Worm (Caenorhabditis elegans) whole organism, young adult: ENCODE data around the gene sre-40.

Experiments used
- B0035.1 ChIP-seq: sonication (generic microtip); optimal IDR thresholded peaks from 2 replicates; lab custom pipeline; 2016; ENCODE audit warnings: missing genetic modification characterization, mild to moderate bottlenecking, missing compliant biosample characterization, missing genotype, missing genetic modification reagents
- B0336.3 ChIP-seq: fragments of 200-800 bp; sonication (Bioruptor generic); IDR thresholded peaks from 2 replicates; pipeline ENCODE4 v1.3.6; 2022; ENCODE audit warnings: missing genetic modification characterization, missing compliant biosample characterization
- F22D6.2 ChIP-seq: sonication (generic microtip); optimal IDR thresholded peaks from 2 replicates; lab custom pipeline; 2016; ENCODE audit warnings: mild to moderate bottlenecking, missing genetic modification characterization, missing compliant biosample characterization
- F37B4.10 ChIP-seq: fragments of 200-800 bp; sonication (Bioruptor generic); IDR thresholded peaks from 2 replicates; pipeline ENCODE4 v1.3.6; 2022; ENCODE audit warnings: missing genetic modification characterization, missing compliant biosample characterization
- K11D2.4 ChIP-seq: fragments of 200-800 bp; sonication (Bioruptor generic); IDR thresholded peaks from 2 replicates; pipeline ENCODE4 v1.3.6; 2022; ENCODE audit warnings: missing genetic modification reagents, missing genetic modification characterization, missing compliant biosample characterization
- T07F8.4 ChIP-seq: sonication (generic microtip); optimal IDR thresholded peaks from 2 replicates; lab custom pipeline; 2016; ENCODE audit warnings: mild to moderate bottlenecking, missing genetic modification characterization, moderate library complexity, missing compliant biosample characterization
- Y53G8AR.9 ChIP-seq: fragments of 200-800 bp; sonication (Bioruptor generic); conservative IDR thresholded peaks from 2 replicates; pipeline ENCODE4 v1.3.6; 2022; ENCODE audit warnings: missing genetic modification reagents, missing genetic modification characterization, missing compliant biosample characterization
- ama-1 ChIP-seq, 3 experiments: fragments of 150-350 bp in 1 of 3; sonication (generic microtip) in 2 of 3; optimal IDR thresholded peaks; 2 replicates each; lab custom pipeline; 2014 to 2018; ENCODE audit warnings: missing biosample characterization in 2 of 3, missing genetic modification characterization in 2 of 3, missing genetic modification reagents in 2 of 3
- attf-5 ChIP-seq: fragments of 200-800 bp; sonication (Bioruptor generic); optimal IDR thresholded peaks from 2 replicates; lab custom pipeline; 2018; ENCODE audit warnings: mild to moderate bottlenecking, missing genetic modification characterization, missing compliant biosample characterization
- cebp-1 ChIP-seq, 2 experiments: fragments of 200-800 bp in 1 of 2; sonication (Bioruptor generic) in 1 of 2; sonication (generic microtip) in 1 of 2; IDR thresholded peaks in 1 of 2; optimal IDR thresholded peaks in 1 of 2; 2 replicates each; pipeline versions ENCODE4 v1.3.6 to Lab custom; 2017 to 2022; ENCODE audit warnings: missing compliant biosample characterization in 2 of 2, missing genetic modification characterization in 2 of 2, mild to moderate bottlenecking in 1 of 2, missing genetic modification reagents in 1 of 2, moderate library complexity in 1 of 2
- cebp-2 ChIP-seq: fragments of 200-800 bp; sonication (Bioruptor generic); IDR thresholded peaks from 2 replicates; pipeline ENCODE4 v1.3.6; 2022; ENCODE audit warnings: missing genetic modification characterization, missing compliant biosample characterization
- ceh-58 ChIP-seq: fragments of 200-800 bp; sonication (Bioruptor generic); IDR thresholded peaks from 2 replicates; pipeline ENCODE4 v1.3.6; 2022; ENCODE audit warnings: missing genetic modification characterization, missing compliant biosample characterization
- ceh-79 ChIP-seq: sonication (generic microtip); optimal IDR thresholded peaks from 2 replicates; lab custom pipeline; 2017; ENCODE audit warnings: mild to moderate bottlenecking, missing genetic modification characterization, missing compliant biosample characterization
- ceh-91 ChIP-seq: fragments of 200-800 bp; sonication (Bioruptor generic); IDR thresholded peaks from 2 replicates; pipeline ENCODE4 v1.3.6; 2022; ENCODE audit warnings: missing genetic modification reagents, missing genetic modification characterization, missing compliant biosample characterization
- chd-7 ChIP-seq: sonication (generic microtip); optimal IDR thresholded peaks from 2 replicates; lab custom pipeline; 2016; ENCODE audit warnings: mild to moderate bottlenecking, missing genetic modification characterization, moderate library complexity, missing compliant biosample characterization
- dox-1 ChIP-seq: fragments of 200-800 bp; sonication (Bioruptor generic); IDR thresholded peaks from 2 replicates; pipeline ENCODE4 v1.3.6; 2022; ENCODE audit warnings: missing genetic modification reagents, missing genetic modification characterization, missing compliant biosample characterization
- dpl-1 ChIP-seq: fragments of 150-350 bp; optimal IDR thresholded peaks from 2 replicates; lab custom pipeline; 2014; ENCODE audit warnings: missing biosample characterization, missing genetic modification reagents, missing genetic modification characterization
- efl-1 ChIP-seq: fragments of 150-350 bp; optimal IDR thresholded peaks from 2 replicates; lab custom pipeline; 2014; ENCODE audit warnings: missing biosample characterization, missing genetic modification reagents, missing genetic modification characterization
- egl-18 ChIP-seq: fragments of 200-800 bp; sonication (Bioruptor generic); IDR thresholded peaks from 2 replicates; pipeline ENCODE4 v1.3.6; 2022; ENCODE audit warnings: missing genetic modification reagents, missing genetic modification characterization, missing compliant biosample characterization
- egl-44 ChIP-seq: fragments of 200-800 bp; sonication (Bioruptor generic); IDR thresholded peaks from 2 replicates; pipeline ENCODE4 v1.3.6; 2022; ENCODE audit warnings: missing genetic modification reagents, missing genetic modification characterization, missing compliant biosample characterization
- hmg-1.2 ChIP-seq: fragments of 200-800 bp; sonication (Bioruptor generic); IDR thresholded peaks from 2 replicates; pipeline ENCODE4 v1.3.6; 2022; ENCODE audit warnings: missing genetic modification reagents, missing genetic modification characterization, missing compliant biosample characterization
- hsf-1 ChIP-seq: fragments of 200-800 bp; sonication (Bioruptor generic); IDR thresholded peaks from 2 replicates; pipeline ENCODE4 v1.3.6; 2022; ENCODE audit warnings: missing genetic modification reagents, missing genetic modification characterization, missing compliant biosample characterization
- let-607 ChIP-seq, 2 experiments: fragments of 200-800 bp in 1 of 2; sonication (Bioruptor generic) in 1 of 2; sonication (generic microtip) in 1 of 2; optimal IDR thresholded peaks; 2 replicates each; lab custom pipeline; 2016 to 2018; ENCODE audit warnings: mild to moderate bottlenecking in 2 of 2, missing compliant biosample characterization in 2 of 2, missing genetic modification characterization in 2 of 2, moderate library complexity in 2 of 2, missing genotype in 1 of 2
- lin-35 ChIP-seq, 3 experiments: fragments of 150-350 bp in 2 of 3; sonication (generic microtip) in 1 of 3; optimal IDR thresholded peaks; 2 replicates each; lab custom pipeline; 2014 to 2018; ENCODE audit warnings: missing biosample characterization in 3 of 3, missing genetic modification characterization in 3 of 3, missing genetic modification reagents in 3 of 3
- lsl-1 ChIP-seq: fragments of 200-800 bp; sonication (Bioruptor generic); optimal IDR thresholded peaks from 2 replicates; lab custom pipeline; 2018; ENCODE audit warnings: mild to moderate bottlenecking, missing genetic modification characterization, moderate library complexity, missing compliant biosample characterization
- madf-6 ChIP-seq: fragments of 200-800 bp; sonication (Bioruptor generic); IDR thresholded peaks from 2 replicates; pipeline ENCODE4 v1.3.6; 2022; ENCODE audit warnings: missing genetic modification reagents, missing genetic modification characterization, missing compliant biosample characterization
- nfyb-1 ChIP-seq: fragments of 200-800 bp; sonication (Bioruptor generic); IDR thresholded peaks from 2 replicates; pipeline ENCODE4 v1.3.6; 2022; ENCODE audit warnings: missing genetic modification reagents, missing genetic modification characterization, missing compliant biosample characterization
- nhr-179 ChIP-seq: sonication (generic microtip); optimal IDR thresholded peaks from 2 replicates; lab custom pipeline; 2016; ENCODE audit warnings: mild to moderate bottlenecking, missing genetic modification characterization, missing compliant biosample characterization
- nhr-80 ChIP-seq: sonication (generic microtip); optimal IDR thresholded peaks from 2 replicates; lab custom pipeline; 2016; ENCODE audit warnings: missing genetic modification characterization, missing compliant biosample characterization
- pbrm-1 ChIP-seq: fragments of 200-800 bp; sonication (Bioruptor generic); IDR thresholded peaks from 2 replicates; pipeline ENCODE4 v1.3.6; 2022; ENCODE audit warnings: missing genetic modification reagents, missing genetic modification characterization, missing compliant biosample characterization
- repo-1 ChIP-seq: sonication (generic microtip); optimal IDR thresholded peaks from 2 replicates; lab custom pipeline; 2017; ENCODE audit warnings: mild to moderate bottlenecking, missing genetic modification characterization, missing compliant biosample characterization
- sdz-38 ChIP-seq: sonication (generic microtip); optimal IDR thresholded peaks from 2 replicates; lab custom pipeline; 2016; ENCODE audit warnings: missing genotype, missing genetic modification characterization, missing compliant biosample characterization
- snpc-1.3 ChIP-seq: sonication (generic microtip); optimal IDR thresholded peaks from 2 replicates; lab custom pipeline; 2017; ENCODE audit warnings: missing genetic modification characterization, mild to moderate bottlenecking, missing compliant biosample characterization, antibody characterized with exemption, moderate library complexity, missing genotype, missing genetic modification reagents; ENCODE audit not compliant: insufficient read depth
- snpc-3.4 ChIP-seq: sonication (generic microtip); optimal IDR thresholded peaks from 2 replicates; lab custom pipeline; 2017; ENCODE audit warnings: missing genetic modification characterization, mild to moderate bottlenecking, missing compliant biosample characterization, antibody characterized with exemption, moderate library complexity, missing genotype, missing genetic modification reagents
- sptf-2 ChIP-seq: fragments of 200-800 bp; sonication (Bioruptor generic); optimal IDR thresholded peaks from 2 replicates; lab custom pipeline; 2018; ENCODE audit warnings: mild to moderate bottlenecking, missing genetic modification characterization, missing compliant biosample characterization
- unc-130 ChIP-seq: sonication (generic microtip); optimal IDR thresholded peaks from 2 replicates; lab custom pipeline; 2016; ENCODE audit warnings: missing genetic modification reagents, missing genetic modification characterization, missing compliant biosample characterization
- zim-3 ChIP-seq: sonication (generic microtip); optimal IDR thresholded peaks from 2 replicates; lab custom pipeline; 2017; ENCODE audit warnings: mild to moderate bottlenecking, missing genetic modification characterization, moderate library complexity, missing compliant biosample characterization
- ztf-18 ChIP-seq: sonication (generic microtip); optimal IDR thresholded peaks from 2 replicates; lab custom pipeline; 2016; ENCODE audit warnings: missing genotype, mild to moderate bottlenecking, missing genetic modification characterization, missing compliant biosample characterization
- ztf-6 ChIP-seq: fragments of 200-800 bp; sonication (Bioruptor generic); IDR thresholded peaks from 2 replicates; pipeline ENCODE4 v1.3.6; 2022; ENCODE audit warnings: missing genetic modification reagents, missing genetic modification characterization, missing compliant biosample characterization

sre-40 gene

DNA sequence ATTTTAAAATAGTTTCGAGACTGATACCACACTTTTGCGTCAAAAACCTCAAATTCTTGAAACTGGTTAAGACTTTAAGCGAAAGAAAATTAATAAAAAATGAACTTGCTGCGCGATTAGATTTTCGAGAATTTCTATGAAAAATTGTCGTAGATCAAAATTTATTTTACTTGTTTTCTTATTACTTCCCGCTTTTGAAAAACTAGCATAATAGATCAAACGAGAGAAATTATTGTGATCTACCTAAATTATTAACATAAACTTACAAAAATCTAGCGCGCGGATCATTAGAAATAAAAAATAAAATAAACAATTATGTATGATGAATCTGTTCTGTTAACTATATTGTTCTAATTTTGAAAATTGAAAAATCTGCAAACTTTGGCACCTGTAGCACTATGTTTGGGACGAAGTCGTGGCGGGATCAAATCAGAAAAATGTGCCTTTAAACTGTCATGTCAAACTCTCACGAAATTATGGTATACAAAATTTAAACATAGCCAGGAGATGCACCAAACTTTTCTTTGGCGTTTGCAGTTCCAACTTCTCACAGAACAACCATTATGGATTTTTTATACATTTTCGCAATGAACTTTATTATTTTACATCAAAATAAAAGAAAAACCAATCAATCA, 43.3 kb upstream of the sre-40 start:
- TF ChIP-seq nhr-179 (tag; lab: Kevin White, UChicago) (no peak), lin-35 (GFP tag; optimal IDR thresholded peaks at IDR 0.05; lab: Kevin White, UChicago) (peak in 1 of 3 experiments; percentile 12), efl-1 (GFP tag; lab: Kevin White, UChicago) (peak; percentile 76), nfyb-1 (GFP tag; lab: Robert Waterston, UW) (no peak), hsf-1 (GFP tag; lab: Robert Waterston, UW) (no peak), B0035.1 (tag; lab: Kevin White, UChicago) (no peak), dpl-1 (GFP tag; lab: Kevin White, UChicago) (peak; percentile 33), ceh-58 (no peak), ama-1 (optimal IDR thresholded peaks at IDR 0.05; lab: Kevin White, UChicago) (peak; percentile 18), ama-1 (GFP tag; optimal IDR thresholded peaks at IDR 0.05; lab: Kevin White, UChicago) (no peak), unc-130 (GFP tag; lab: Kevin White, UChicago) (peak; percentile 3), F37B4.10 (GFP tag; lab: Robert Waterston, UW) (no peak), madf-6 (GFP tag; lab: Robert Waterston, UW) (peak; percentile 86; the same call in 1 of the 2 replicates), Y53G8AR.9 (GFP tag; lab: Robert Waterston, UW) (no peak), snpc-1.3 (no peak)
- TF ChIP-seq, all 124 proteins: peak for 6

DNA sequence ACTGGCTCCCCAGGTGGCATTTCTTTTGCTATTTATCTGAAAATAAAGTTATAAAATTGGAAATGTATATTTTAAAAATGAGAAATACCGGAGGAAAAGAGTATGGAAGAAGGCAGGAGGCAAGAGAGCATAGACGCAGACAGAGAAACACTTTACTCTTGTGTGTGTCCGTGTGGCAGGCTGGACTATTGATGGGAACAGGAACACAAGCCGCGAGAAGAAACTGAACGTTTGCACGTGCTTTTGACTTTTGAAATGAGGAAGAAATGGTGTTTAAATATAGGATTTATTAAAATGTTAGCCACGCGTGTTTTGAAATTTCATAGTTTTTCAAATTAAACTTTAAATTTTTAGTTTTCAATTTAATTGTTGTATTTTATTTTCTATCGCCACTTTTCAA, 42.5 kb upstream of the sre-40 start, which contains the start of gene F10G7.10:
TSS of gene F10G7.10 (minus strand) at position 145 of the 400 bp plus-strand sequence.
- TF ChIP-seq sptf-2 (no peak), attf-5 (GFP tag; lab: Kevin White, UChicago) (peak; percentile 46), hmg-1.2 (GFP tag; lab: Robert Waterston, UW) (peak; percentile 35; the same call in 1 of the 2 replicates), cebp-1 (GFP tag; IDR thresholded peaks at IDR 0.05; lab: Robert Waterston, UW) (no peak), cebp-1 (tag; optimal IDR thresholded peaks at IDR 0.05; lab: Kevin White, UChicago) (peak; percentile 62)
- TF ChIP-seq, all 124 proteins: peak for 3

DNA sequence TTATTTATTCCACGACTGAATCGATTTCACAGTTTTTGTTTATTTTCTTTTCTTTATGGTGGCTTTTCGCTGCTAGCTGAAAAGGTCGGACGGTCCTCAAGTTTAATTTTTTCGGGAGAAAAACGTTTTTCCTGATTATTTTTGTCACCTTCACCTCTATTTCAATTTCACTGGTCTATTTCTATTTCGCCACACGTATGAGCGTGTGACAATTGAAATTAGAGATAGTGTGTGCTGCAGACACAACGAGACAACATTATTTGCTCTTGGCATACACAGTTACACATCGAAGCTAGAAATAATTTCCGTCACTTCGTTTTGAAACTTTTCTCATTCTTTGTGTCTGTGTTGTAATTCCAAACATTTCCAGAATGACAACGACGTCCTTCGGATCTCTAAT, 32.1 kb upstream of the sre-40 start, which contains the start of gene F41C3.8:
TSS of gene F41C3.8 (plus strand) at position 371 of the 400 bp plus-strand sequence.
- TF ChIP-seq let-607 (tag; optimal IDR thresholded peaks at IDR 0.05; lab: Kevin White, UChicago) (peak in 1 of 2 experiments; percentile 87), cebp-1 (GFP tag; IDR thresholded peaks at IDR 0.05; lab: Robert Waterston, UW) (0 out of 2 replicates have a peak, but pooled peaks have one; percentile 29), cebp-1 (tag; optimal IDR thresholded peaks at IDR 0.05; lab: Kevin White, UChicago) (peak; percentile 70), attf-5 (GFP tag; lab: Kevin White, UChicago) (peak; percentile 50), nhr-80 (peak; percentile 89), dox-1 (GFP tag; lab: Robert Waterston, UW) (0 out of 2 replicates have a peak, but pooled peaks have one; percentile 24), dpl-1 (GFP tag; lab: Kevin White, UChicago) (no peak)

DNA sequence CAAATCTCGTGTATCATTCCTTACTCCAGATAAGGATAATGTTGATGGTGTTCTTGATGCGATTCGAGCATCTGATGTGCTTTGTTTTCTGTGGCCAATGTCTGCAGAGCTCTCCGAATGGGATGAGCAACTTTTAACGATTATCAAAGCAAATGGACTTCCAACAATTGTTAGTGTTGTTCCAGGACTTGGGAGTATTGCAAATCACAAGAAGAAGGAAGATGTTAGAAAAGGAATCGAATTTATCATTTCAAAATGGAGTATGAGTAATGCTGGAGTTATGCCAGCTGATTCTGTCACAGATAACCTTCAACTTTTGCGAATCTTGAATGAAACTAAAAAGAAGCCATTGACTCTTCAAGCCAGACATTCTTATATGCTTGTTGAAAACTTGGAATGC, 27.2 kb upstream of the sre-40 start:
- no peak for TF ChIP-seq egl-44 (GFP tag; lab: Robert Waterston, UW)
- TF ChIP-seq ceh-79 (tag; lab: Kevin White, UChicago): no peak

DNA sequence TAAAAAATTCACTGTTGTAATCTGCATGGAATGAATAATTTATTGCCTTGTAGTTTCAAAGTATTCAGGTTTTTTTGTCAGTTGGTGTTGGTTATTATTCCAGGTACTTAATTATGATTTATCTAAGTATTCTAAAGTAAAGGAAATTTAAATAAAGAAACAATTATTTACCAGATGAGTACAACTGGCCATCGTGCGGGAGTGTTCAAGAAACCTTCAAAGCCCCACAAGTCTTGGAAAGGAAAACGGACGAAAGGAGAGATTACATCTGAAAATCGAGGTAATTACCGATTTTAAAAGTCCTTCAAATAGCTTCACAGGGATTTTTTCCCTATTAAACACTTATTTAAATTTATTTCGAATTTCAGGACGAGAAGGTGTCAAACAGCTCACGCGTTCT, 26.5 kb upstream of the sre-40 start, which contains the start of gene tag-151:
TSS of gene tag-151 (plus strand) at position 158 of the 400 bp plus-strand sequence.
- TF ChIP-seq lsl-1 (GFP tag; lab: Kevin White, UChicago) (no peak), B0336.3 (GFP tag; lab: Robert Waterston, UW) (peak; percentile 66; the same call in 1 of the 2 replicates), ceh-91 (GFP tag; lab: Robert Waterston, UW) (no peak), T07F8.4 (tag; lab: Kevin White, UChicago) (no peak), chd-7 (tag; lab: Kevin White, UChicago) (peak; percentile 49), egl-18 (GFP tag; lab: Robert Waterston, UW) (no peak), ztf-18 (tag; lab: Kevin White, UChicago) (no peak), K11D2.4 (GFP tag; lab: Robert Waterston, UW) (no peak), zim-3 (tag; lab: Kevin White, UChicago) (no peak), dox-1 (GFP tag; lab: Robert Waterston, UW) (no peak), cebp-2 (no peak), ztf-6 (GFP tag; lab: Robert Waterston, UW) (no peak), sdz-38 (tag; lab: Kevin White, UChicago) (no peak), repo-1 (tag; lab: Kevin White, UChicago) (peak; percentile 60), F22D6.2 (tag; lab: Kevin White, UChicago) (no peak), pbrm-1 (GFP tag; lab: Robert Waterston, UW) (no peak), B0035.1 (tag; lab: Kevin White, UChicago) (no peak), snpc-3.4 (tag; lab: Kevin White, UChicago) (peak; percentile 66), F37B4.10 (GFP tag; lab: Robert Waterston, UW) (no peak)
